Fruit fly (Drosophila melanogaster) whole organism, embryonic: ENCODE results near the gene mbm.

Experiments used
- Atf6 ChIP-seq: fragments of 200-800 bp; sonication (Bioruptor generic); IDR thresholded peaks from 2 replicates; pipeline ENCODE4 v1.3.6; 2022; ENCODE audit warnings: missing biosample characterization, missing genetic modification characterization
- B-H1 ChIP-seq: fragments of 200-800 bp; sonication (Bioruptor generic); IDR thresholded peaks from 3 replicates; pipeline ENCODE4 v1.3.6; 2022; ENCODE audit warnings: missing biosample characterization, missing genetic modification characterization
- Blimp-1 ChIP-seq: fragments of 200-800 bp; sonication (Bioruptor generic); optimal IDR thresholded peaks from 3 replicates; lab custom pipeline; 2018; ENCODE audit warnings: missing biosample characterization, missing genetic modification characterization, mild to moderate bottlenecking, moderate library complexity, missing genetic modification reagents
- CG14710 ChIP-seq: fragments of 200-800 bp; sonication (Bioruptor generic); optimal IDR thresholded peaks from 3 replicates; lab custom pipeline; 2019; ENCODE audit warnings: missing biosample characterization, mild to moderate bottlenecking, missing genetic modification characterization, moderate library complexity
- CG15269 ChIP-seq: fragments of 200-800 bp; sonication (Bioruptor generic); optimal IDR thresholded peaks from 2 replicates; lab custom pipeline; 2018; ENCODE audit warnings: missing biosample characterization, mild to moderate bottlenecking, missing genetic modification characterization, moderate library complexity
- CG15601 ChIP-seq: fragments of 200-800 bp; sonication (Bioruptor generic); optimal IDR thresholded peaks from 3 replicates; lab custom pipeline; 2019; ENCODE audit warnings: missing biosample characterization, mild to moderate bottlenecking, missing genetic modification characterization, moderate library complexity
- CG1602 ChIP-seq: fragments of 200-800 bp; sonication (Bioruptor generic); optimal IDR thresholded peaks from 3 replicates; lab custom pipeline; 2016; ENCODE audit warnings: missing biosample characterization, missing genetic modification characterization
- CG17912 ChIP-seq: fragments of 200-800 bp; sonication (Bioruptor generic); optimal IDR thresholded peaks from 2 replicates; lab custom pipeline; 2018; ENCODE audit warnings: missing biosample characterization, mild to moderate bottlenecking, missing genetic modification characterization
- CG18262 ChIP-seq: fragments of 200-800 bp; optimal IDR thresholded peaks from 3 replicates; lab custom pipeline; 2019; ENCODE audit warnings: missing biosample characterization, mild to moderate bottlenecking, missing genetic modification characterization, moderate library complexity
- CG2875 ChIP-seq: fragments of 200-800 bp; sonication (Bioruptor generic); optimal IDR thresholded peaks from 2 replicates; lab custom pipeline; 2017; ENCODE audit warnings: missing biosample characterization, mild to moderate bottlenecking, missing genetic modification characterization, missing genetic modification reagents
- CG30020 ChIP-seq: fragments of 200-800 bp; optimal IDR thresholded peaks from 2 replicates; lab custom pipeline; 2019; ENCODE audit warnings: missing biosample characterization, mild to moderate bottlenecking, missing genetic modification characterization, moderate library complexity
- CG31388 ChIP-seq: fragments of 200-800 bp; sonication (Bioruptor generic); optimal IDR thresholded peaks from 2 replicates; lab custom pipeline; 2016; ENCODE audit warnings: missing biosample characterization, missing genetic modification characterization
- CG3281 ChIP-seq: fragments of 200-800 bp; sonication (Bioruptor generic); optimal IDR thresholded peaks from 3 replicates; lab custom pipeline; 2017; ENCODE audit warnings: missing biosample characterization, mild to moderate bottlenecking, missing genetic modification characterization
- CG3726 ChIP-seq: fragments of 200-800 bp; sonication (Bioruptor generic); IDR thresholded peaks from 3 replicates; pipeline ENCODE4, ENCODE4 v1.3.6; 2022; ENCODE audit warnings: missing biosample characterization, missing genetic modification characterization
- CG3847 ChIP-seq: fragments of 200-800 bp; sonication (Bioruptor generic); IDR thresholded peaks from 2 replicates; pipeline ENCODE4 v1.3.6; 2022; ENCODE audit warnings: missing biosample characterization, missing genetic modification characterization
- CG4360 ChIP-seq: fragments of 200-800 bp; sonication (Bioruptor generic); IDR thresholded peaks from 2 replicates; pipeline ENCODE4 v1.3.6; 2022; ENCODE audit warnings: missing biosample characterization, missing genetic modification characterization
- CG7271 ChIP-seq: fragments of 200-800 bp; sonication (Bioruptor generic); optimal IDR thresholded peaks from 2 replicates; lab custom pipeline; 2018; ENCODE audit warnings: missing biosample characterization, mild to moderate bottlenecking, missing genetic modification characterization, moderate library complexity
- CG9215 ChIP-seq: fragments of 200-800 bp; sonication (Bioruptor generic); IDR thresholded peaks from 2 replicates; pipeline ENCODE4 v1.3.6; 2022; ENCODE audit warnings: missing biosample characterization, missing genetic modification characterization
- Dip2 ChIP-seq: fragments of 200-800 bp; sonication (Bioruptor generic); IDR thresholded peaks from 2 replicates; pipeline ENCODE4 v1.3.6; 2022; ENCODE audit warnings: missing biosample characterization, missing genetic modification characterization
- Hmr ChIP-seq: fragments of 200-800 bp; sonication (Bioruptor generic); optimal IDR thresholded peaks from 3 replicates; lab custom pipeline; 2017; ENCODE audit warnings: mild to moderate bottlenecking, missing biosample characterization, missing genetic modification reagents, missing genetic modification characterization
- Hr3 ChIP-seq: fragments of 200-800 bp; sonication (Bioruptor generic); optimal IDR thresholded peaks from 3 replicates; lab custom pipeline; 2016; ENCODE audit warnings: missing biosample characterization, missing genetic modification characterization
- MESR4 ChIP-seq: fragments of 200-800 bp; sonication (Bioruptor generic); optimal IDR thresholded peaks from 2 replicates; lab custom pipeline; 2018; ENCODE audit warnings: missing biosample characterization, mild to moderate bottlenecking, missing genetic modification characterization, moderate library complexity
- Nf-YC ChIP-seq: fragments of 200-800 bp; optimal IDR thresholded peaks from 3 replicates; lab custom pipeline; 2019; ENCODE audit warnings: missing biosample characterization, mild to moderate bottlenecking, missing genetic modification characterization, moderate library complexity
- PHDP ChIP-seq: fragments of 200-800 bp; sonication (Bioruptor generic); optimal IDR thresholded peaks from 3 replicates; lab custom pipeline; 2018; ENCODE audit warnings: missing biosample characterization, mild to moderate bottlenecking, missing genetic modification characterization, moderate library complexity
- Rfx ChIP-seq: fragments of 200-800 bp; sonication (Bioruptor generic); IDR thresholded peaks from 2 replicates; pipeline ENCODE4 v1.3.6; 2022; ENCODE audit warnings: missing biosample characterization, missing genetic modification characterization
- Xbp1 ChIP-seq: fragments of 200-800 bp; sonication (Bioruptor generic); optimal IDR thresholded peaks from 3 replicates; lab custom pipeline; 2016; ENCODE audit warnings: missing biosample characterization, mild to moderate bottlenecking, missing genetic modification characterization
- amos ChIP-seq: fragments of 200-800 bp; sonication (Bioruptor generic); IDR thresholded peaks from 2 replicates; pipeline ENCODE4 v1.3.6; 2022; ENCODE audit warnings: missing biosample characterization, missing genetic modification characterization; ENCODE audit not compliant: partially characterized antibody
- ato ChIP-seq: fragments of 200-800 bp; sonication (Bioruptor generic); IDR thresholded peaks from 2 replicates; pipeline ENCODE4 v1.3.6; 2022; ENCODE audit warnings: missing biosample characterization, missing genetic modification characterization; ENCODE audit not compliant: partially characterized antibody
- bbx ChIP-seq: fragments of 200-800 bp; sonication (Bioruptor generic); IDR thresholded peaks from 2 replicates; pipeline ENCODE4 v1.3.6; 2022; ENCODE audit warnings: missing biosample characterization, missing genetic modification characterization; ENCODE audit not compliant: partially characterized antibody
- bowl ChIP-seq: fragments of 200-800 bp; sonication (Bioruptor generic); IDR thresholded peaks from 2 replicates; pipeline ENCODE4 v1.3.6; 2022; ENCODE audit warnings: missing biosample characterization, missing genetic modification characterization
- cad ChIP-seq: fragments of >200 bp; optimal IDR thresholded peaks from 2 replicates; lab custom pipeline; 2017; ENCODE audit warnings: missing biosample characterization, missing genetic modification characterization
- crc ChIP-seq: fragments of 200-800 bp; sonication (Bioruptor generic); optimal IDR thresholded peaks from 2 replicates; lab custom pipeline; 2016; ENCODE audit warnings: missing biosample characterization, missing genetic modification characterization
- crp ChIP-seq, 2 experiments: fragments of 200-800 bp; sonication (Bioruptor generic); optimal IDR thresholded peaks; 2 replicates in 1 of 2; 3 replicates in 1 of 2; lab custom pipeline; 2017; ENCODE audit warnings: missing biosample characterization in 2 of 2, missing genetic modification characterization in 2 of 2, mild to moderate bottlenecking in 1 of 2, moderate library complexity in 1 of 2
- eve ChIP-seq, 2 experiments: fragments of >200 bp; optimal IDR thresholded peaks; 2 replicates each; lab custom pipeline; 2017; ENCODE audit warnings: missing biosample characterization in 2 of 2, missing genetic modification characterization in 2 of 2
- fd102C ChIP-seq: fragments of 200-800 bp; sonication (Bioruptor generic); optimal IDR thresholded peaks from 2 replicates; lab custom pipeline; 2018; ENCODE audit warnings: missing biosample characterization, mild to moderate bottlenecking, missing genetic modification characterization, moderate library complexity
- fd96Cb ChIP-seq: fragments of 200-800 bp; sonication (Bioruptor generic); optimal IDR thresholded peaks from 2 replicates; lab custom pipeline; 2018; ENCODE audit warnings: missing biosample characterization, mild to moderate bottlenecking, missing genetic modification characterization, moderate library complexity
- insv ChIP-seq, 2 experiments: fragments of 200-800 bp; sonication (Bioruptor generic); optimal IDR thresholded peaks; 3 replicates each; lab custom pipeline; 2016 to 2018; ENCODE audit warnings: missing biosample characterization in 2 of 2, missing genetic modification characterization in 2 of 2
- jumu ChIP-seq: fragments of 200-800 bp; sonication (Bioruptor generic); optimal IDR thresholded peaks from 3 replicates; lab custom pipeline; 2016; ENCODE audit warnings: missing biosample characterization, missing genetic modification characterization
- lab ChIP-seq: fragments of 200-800 bp; sonication (Bioruptor generic); optimal IDR thresholded peaks from 3 replicates; lab custom pipeline; 2017; ENCODE audit warnings: missing biosample characterization, missing genetic modification characterization, mild to moderate bottlenecking, moderate library complexity, missing genetic modification reagents
- lmd ChIP-seq: fragments of 200-800 bp; sonication (Bioruptor generic); IDR thresholded peaks from 2 replicates; pipeline ENCODE4 v1.3.6; 2022; ENCODE audit warnings: missing biosample characterization, missing genetic modification characterization
- luna ChIP-seq: fragments of 200-800 bp; sonication (Bioruptor generic); optimal IDR thresholded peaks from 2 replicates; lab custom pipeline; 2016; ENCODE audit warnings: missing biosample characterization, missing genetic modification characterization
- odd ChIP-seq: fragments of 200-800 bp; sonication (Bioruptor generic); optimal IDR thresholded peaks from 2 replicates; lab custom pipeline; 2017; ENCODE audit warnings: missing biosample characterization, mild to moderate bottlenecking, missing genetic modification characterization
- pita ChIP-seq: fragments of 200-800 bp; sonication (Bioruptor generic); optimal IDR thresholded peaks from 2 replicates; lab custom pipeline; 2017; ENCODE audit warnings: missing biosample characterization, mild to moderate bottlenecking, missing genetic modification characterization
- scrt ChIP-seq: fragments of 200-800 bp; sonication (Bioruptor generic); optimal IDR thresholded peaks from 2 replicates; lab custom pipeline; 2018; ENCODE audit warnings: missing biosample characterization, mild to moderate bottlenecking, missing genetic modification characterization, moderate library complexity
- sens ChIP-seq: fragments of 200-800 bp; sonication (Bioruptor generic); peaks from one replicate; lab custom pipeline; 2016; ENCODE audit warnings: missing biosample characterization, missing genetic modification characterization
- slbo ChIP-seq: fragments of 200-800 bp; sonication (Bioruptor generic); IDR thresholded peaks from 2 replicates; pipeline ENCODE4 v1.3.6; 2022; ENCODE audit warnings: missing biosample characterization, missing genetic modification characterization
- tin ChIP-seq: fragments of 200-800 bp; sonication (Bioruptor generic); optimal IDR thresholded peaks from 3 replicates; lab custom pipeline; 2016; ENCODE audit warnings: missing biosample characterization, missing genetic modification characterization
- toy ChIP-seq: fragments of 200-800 bp; sonication (Bioruptor generic); IDR thresholded peaks from 2 replicates; pipeline ENCODE4 v1.3.6; 2022; ENCODE audit warnings: missing biosample characterization, missing genetic modification characterization
- tup ChIP-seq: fragments of 200-800 bp; sonication (Bioruptor generic); optimal IDR thresholded peaks from 2 replicates; lab custom pipeline; 2016; ENCODE audit warnings: missing biosample characterization, mild to moderate bottlenecking, missing genetic modification characterization, moderate library complexity
- twi ChIP-seq: fragments of 200-800 bp; optimal IDR thresholded peaks from 2 replicates; lab custom pipeline; 2019; ENCODE audit warnings: missing biosample characterization, mild to moderate bottlenecking, missing genetic modification characterization, moderate library complexity

mbm gene

DNA sequence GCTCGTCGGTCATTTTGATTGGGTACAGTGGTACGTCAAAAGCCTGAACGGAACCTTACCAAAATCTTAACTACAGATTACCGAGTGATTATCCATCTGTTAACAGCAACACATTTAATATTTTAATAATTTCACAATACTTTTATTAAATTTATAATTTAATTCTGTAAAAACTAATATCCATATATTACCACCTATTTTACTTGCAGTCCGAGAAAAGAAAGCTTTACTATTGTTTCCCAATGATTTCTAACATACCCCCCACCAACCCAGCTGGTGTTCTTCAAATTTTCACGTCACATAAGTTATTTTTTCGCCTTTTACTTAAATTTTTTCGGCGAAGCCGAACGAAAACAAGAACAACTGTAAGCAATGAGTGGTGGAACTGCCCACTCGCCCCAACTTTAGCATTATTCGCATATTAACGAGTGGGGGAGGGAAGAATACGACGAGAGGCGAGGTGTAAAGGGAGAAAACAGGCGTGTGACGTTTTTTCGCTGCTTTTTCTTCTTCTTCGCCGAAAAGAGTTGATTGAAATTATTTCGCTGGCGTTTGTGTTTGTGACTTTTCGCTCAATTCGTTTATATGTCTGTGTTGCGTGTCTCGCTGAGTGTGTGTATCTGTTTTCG, 25.6 kb downstream of the mbm start (continued):
- TF ChIP-seq CG4360 (GFP tag; lab: Robert Waterston, UW) (no peak; the same call in 1 of the 2 replicates), bowl (GFP tag; lab: Robert Waterston, UW) (no peak), CG18262 (tag; lab: Kevin White, UChicago) (peak; percentile 64), slbo (GFP tag; lab: Robert Waterston, UW) (peak; percentile 75), Atf6 (peak; percentile 43; the same call in 1 of the 2 replicates), odd (GFP tag; lab: Kevin White, UChicago) (peak; percentile 9), eve (GFP tag; optimal IDR thresholded peaks at IDR 0.05; lab: Kevin White, UChicago) (no peak), luna (GFP tag; lab: Kevin White, UChicago) (no peak), Hr3 (peak; percentile 33), lmd (GFP tag; lab: Robert Waterston, UW) (peak; percentile 55; the same call in 1 of the 2 replicates), CG15269 (tag; lab: Kevin White, UChicago) (peak; percentile 62), CG31388 (GFP tag; lab: Kevin White, UChicago) (no peak), CG7271 (tag; lab: Kevin White, UChicago) (no peak), fd96Cb (no peak), tin (peak; percentile 36), tup (GFP tag; lab: Kevin White, UChicago) (no peak), B-H1 (GFP tag; lab: Robert Waterston, UW) (no peak), CG3726 (GFP tag; lab: Robert Waterston, UW) (no peak), Hmr (GFP tag; lab: Kevin White, UChicago) (peak; percentile 83), crc (GFP tag; lab: Kevin White, UChicago) (no peak), fd102C (GFP tag; lab: Kevin White, UChicago) (no peak), lab (peak; percentile 87), amos (peak; percentile 14; the same call in 1 of the 2 replicates), CG9215 (GFP tag; lab: Robert Waterston, UW) (peak; percentile 61; the same call in 1 of the 2 replicates), ato (no peak), CG3281 (peak; percentile 86), scrt (GFP tag; lab: Kevin White, UChicago) (peak; percentile 47), cad (GFP tag; lab: Kevin White, UChicago) (no peak), pita (no peak), twi (tag; lab: Kevin White, UChicago) (no peak), jumu (GFP tag; lab: Kevin White, UChicago) (no peak), CG17912 (GFP tag; lab: Kevin White, UChicago) (no peak), insv (GFP tag; optimal IDR thresholded peaks at IDR 0.05; lab: Kevin White, UChicago) (no peak), sens (no peak), Dip2 (GFP tag; lab: Robert Waterston, UW) (no peak), CG15601 (tag; lab: Kevin White, UChicago) (no peak), Rfx (GFP tag; lab: Robert Waterston, UW) (peak; percentile 75), Nf-YC (tag; lab: Kevin White, UChicago) (peak; percentile 49), toy (GFP tag; lab: Robert Waterston, UW) (no peak), CG30020 (no peak), CG1602 (GFP tag; lab: Kevin White, UChicago) (peak; percentile 7), CG14710 (tag; lab: Kevin White, UChicago) (peak; percentile 12), Xbp1 (GFP tag; lab: Kevin White, UChicago) (peak; percentile 48), PHDP (tag; lab: Kevin White, UChicago) (peak; percentile 66), CG3847 (peak; percentile 45; the same call in 1 of the 2 replicates), bbx (GFP tag; lab: Robert Waterston, UW) (no peak), CG2875 (no peak), crp (GFP tag; optimal IDR thresholded peaks at IDR 0.05; lab: Kevin White, UChicago) (no peak), MESR4 (no peak), Blimp-1 (GFP tag; lab: Kevin White, UChicago) (peak; percentile 43)
